Worm (Caenorhabditis elegans) whole organism, early embryonic: Measurements from ENCODE around the gene unc-6.
"Not testable (repeated sequence)": the region's sequence is repeated elsewhere in the genome, so short reads cannot be mapped to it uniquely, and the experiment has no call there.

Experiments used
- aly-1 ChIP-seq: sonication (generic microtip); optimal IDR thresholded peaks from 2 replicates; lab custom pipeline; 2016; ENCODE audit warnings: missing genetic modification characterization, missing compliant biosample characterization
- ama-1 ChIP-seq: fragments of 150-350 bp; optimal IDR thresholded peaks from 2 replicates; lab custom pipeline; 2014
- ceh-13 ChIP-seq: fragments of 200-800 bp; sonication (Bioruptor generic); optimal IDR thresholded peaks from 2 replicates; lab custom pipeline; 2018; ENCODE audit warnings: mild to moderate bottlenecking, missing genetic modification characterization, missing compliant biosample characterization
- ceh-36 ChIP-seq: sonication (generic microtip); optimal IDR thresholded peaks from 2 replicates; lab custom pipeline; 2016; ENCODE audit warnings: missing genetic modification characterization, inconsistent platforms, missing compliant biosample characterization
- ets-7 ChIP-seq: sonication (generic microtip); optimal IDR thresholded peaks from 2 replicates; lab custom pipeline; 2016; ENCODE audit warnings: missing genotype, missing genetic modification characterization, missing compliant biosample characterization
- hmg-4 ChIP-seq: fragments of 200-800 bp; sonication (Bioruptor generic); optimal IDR thresholded peaks from 2 replicates; lab custom pipeline; 2018; ENCODE audit warnings: mild to moderate bottlenecking, missing genetic modification characterization, missing compliant biosample characterization
- sea-1 ChIP-seq: fragments of 200-800 bp; sonication (Bioruptor generic); conservative IDR thresholded peaks from 2 replicates; pipeline ENCODE4 v1.3.6; 2022; ENCODE audit warnings: missing genetic modification characterization, missing compliant biosample characterization
- tbx-37 ChIP-seq: fragments of 200-800 bp; sonication (Bioruptor generic); conservative IDR thresholded peaks from 2 replicates; pipeline ENCODE4 v1.3.6; 2022; ENCODE audit warnings: missing genetic modification reagents, missing genetic modification characterization, missing compliant biosample characterization
- tra-4 ChIP-seq: sonication (generic microtip); optimal IDR thresholded peaks from 2 replicates; lab custom pipeline; 2017; ENCODE audit warnings: missing genetic modification characterization, missing compliant biosample characterization

DNA sequence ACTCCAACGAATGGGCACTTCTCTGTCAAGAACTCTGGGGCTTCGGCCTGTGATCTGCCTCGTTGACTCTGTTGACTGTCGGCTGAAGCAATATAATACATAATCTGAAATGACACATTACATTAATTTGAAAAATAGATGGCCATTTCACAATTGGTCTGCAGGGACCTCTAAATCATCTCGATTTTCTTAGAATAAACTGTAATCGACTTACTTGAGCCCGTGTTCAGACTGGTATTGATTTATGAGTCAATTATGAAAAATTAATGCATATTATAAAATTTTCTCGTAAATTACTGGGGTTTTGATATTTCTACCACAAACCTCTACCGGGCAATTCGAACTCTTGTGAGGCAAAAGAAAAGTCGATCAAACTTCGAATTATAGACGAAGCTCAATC, 20.8 kb upstream of the unc-6 start, which contains the start of gene C53B7.6:
- TF ChIP-seq tra-4 (tag; lab: Kevin White, UChicago); ama-1 (lab: Kevin White, UChicago); hmg-4 (GFP tag; lab: Kevin White, UChicago); ceh-36 (tag; lab: Kevin White, UChicago); ets-7; sea-1 (GFP tag; lab: Robert Waterston, UW); tbx-37 (GFP tag; lab: Robert Waterston, UW); ceh-13; aly-1 (tag; lab: Kevin White, UChicago): not testable (repeated sequence)
